Fruit fly (Drosophila melanogaster) whole organism, embryonic: Measurements from ENCODE around the gene CG32236.

Experiments used
- ATbp ChIP-seq: fragments of 200-800 bp; sonication (Bioruptor generic); optimal IDR thresholded peaks from 2 replicates; lab custom pipeline; 2017; ENCODE audit warnings: missing biosample characterization, mild to moderate bottlenecking, missing genetic modification characterization, missing genetic modification reagents
- Awh ChIP-seq: fragments of 200-800 bp; sonication (Bioruptor generic); IDR thresholded peaks from 2 replicates; pipeline ENCODE4, ENCODE4 v1.3.6; 2022; ENCODE audit warnings: missing biosample characterization, missing genetic modification characterization
- Bteb2 ChIP-seq: fragments of 200-800 bp; sonication (Bioruptor generic); optimal IDR thresholded peaks from 2 replicates; lab custom pipeline; 2016; ENCODE audit warnings: missing biosample characterization, missing genetic modification characterization
- CG10147 ChIP-seq: fragments of 200-800 bp; sonication (Bioruptor generic); optimal IDR thresholded peaks from 2 replicates; lab custom pipeline; 2019; ENCODE audit warnings: missing biosample characterization, mild to moderate bottlenecking, missing genetic modification characterization, moderate library complexity
- CG10267 ChIP-seq: fragments of 200-800 bp; sonication (Bioruptor generic); optimal IDR thresholded peaks from 2 replicates; lab custom pipeline; 2018; ENCODE audit warnings: missing biosample characterization, mild to moderate bottlenecking, missing genetic modification characterization, moderate library complexity
- CG10543 ChIP-seq: fragments of 200-800 bp; sonication (Bioruptor generic); optimal IDR thresholded peaks from 3 replicates; lab custom pipeline; 2017; ENCODE audit warnings: missing biosample characterization, mild to moderate bottlenecking, missing genetic modification characterization, moderate library complexity
- CG12391 ChIP-seq: fragments of 200-800 bp; sonication (Bioruptor generic); optimal IDR thresholded peaks from 3 replicates; lab custom pipeline; 2018; ENCODE audit warnings: missing biosample characterization, mild to moderate bottlenecking, missing genetic modification characterization, moderate library complexity
- CG12659 ChIP-seq: fragments of 200-800 bp; sonication (Bioruptor generic); optimal IDR thresholded peaks from 3 replicates; lab custom pipeline; 2017; ENCODE audit warnings: mild to moderate bottlenecking, missing biosample characterization, missing genetic modification reagents, missing genetic modification characterization
- CG13287 ChIP-seq: fragments of 200-800 bp; sonication (Bioruptor generic); IDR thresholded peaks from 2 replicates; pipeline ENCODE4 v1.3.6; 2022; ENCODE audit warnings: missing biosample characterization, missing genetic modification characterization; ENCODE audit not compliant: partially characterized antibody
- CG15479 ChIP-seq: fragments of 200-800 bp; sonication (Bioruptor generic); optimal IDR thresholded peaks from 3 replicates; lab custom pipeline; 2019; ENCODE audit warnings: missing biosample characterization, mild to moderate bottlenecking, missing genetic modification characterization, moderate library complexity
- CG15601 ChIP-seq: fragments of 200-800 bp; sonication (Bioruptor generic); optimal IDR thresholded peaks from 3 replicates; lab custom pipeline; 2019; ENCODE audit warnings: missing biosample characterization, mild to moderate bottlenecking, missing genetic modification characterization, moderate library complexity
- CG2712 ChIP-seq: fragments of 200-800 bp; optimal IDR thresholded peaks from 3 replicates; lab custom pipeline; 2019; ENCODE audit warnings: missing biosample characterization, mild to moderate bottlenecking, missing genetic modification characterization, moderate library complexity
- CG30403 ChIP-seq: fragments of 200-800 bp; sonication (Bioruptor generic); optimal IDR thresholded peaks from 3 replicates; lab custom pipeline; 2016; ENCODE audit warnings: missing biosample characterization, missing genetic modification characterization
- CG3163 ChIP-seq: fragments of 200-800 bp; sonication (Bioruptor generic); optimal IDR thresholded peaks from 3 replicates; lab custom pipeline; 2016; ENCODE audit warnings: missing biosample characterization, missing genetic modification characterization
- CG32532 ChIP-seq: fragments of 200-800 bp; sonication (Bioruptor generic); IDR thresholded peaks from 2 replicates; pipeline ENCODE4 v1.3.6; 2022; ENCODE audit warnings: missing biosample characterization, missing genetic modification characterization
- CG32767 ChIP-seq: fragments of 200-800 bp; sonication (Bioruptor generic); IDR thresholded peaks from 2 replicates; pipeline ENCODE4 v1.3.6; 2022; ENCODE audit warnings: missing biosample characterization, missing genetic modification characterization
- CG5953 ChIP-seq: fragments of 200-800 bp; sonication (Bioruptor generic); IDR thresholded peaks from 2 replicates; pipeline ENCODE4 v1.3.6; 2022; ENCODE audit warnings: missing biosample characterization, missing genetic modification characterization
- CG6854 ChIP-seq: fragments of 200-800 bp; sonication (Bioruptor generic); optimal IDR thresholded peaks from 3 replicates; lab custom pipeline; 2017; ENCODE audit warnings: missing biosample characterization, mild to moderate bottlenecking, missing genetic modification characterization
- Chrac-16 ChIP-seq: fragments of 200-800 bp; sonication (Bioruptor generic); optimal IDR thresholded peaks from 3 replicates; lab custom pipeline; 2016; ENCODE audit warnings: missing biosample characterization, missing genetic modification characterization
- D19A ChIP-seq: fragments of 200-800 bp; optimal IDR thresholded peaks from 3 replicates; lab custom pipeline; 2019; ENCODE audit warnings: missing biosample characterization, mild to moderate bottlenecking, missing genetic modification characterization, moderate library complexity
- Dek ChIP-seq: fragments of 200-800 bp; sonication (Bioruptor generic); optimal IDR thresholded peaks from 3 replicates; lab custom pipeline; 2019; ENCODE audit warnings: missing biosample characterization, mild to moderate bottlenecking, missing genetic modification characterization, moderate library complexity
- Drgx ChIP-seq: fragments of 200-800 bp; sonication (Bioruptor generic); IDR thresholded peaks from 2 replicates; pipeline ENCODE4 v1.3.6; 2022; ENCODE audit warnings: missing biosample characterization, missing genetic modification characterization
- MESR4 ChIP-seq: fragments of 200-800 bp; sonication (Bioruptor generic); optimal IDR thresholded peaks from 2 replicates; lab custom pipeline; 2018; ENCODE audit warnings: missing biosample characterization, mild to moderate bottlenecking, missing genetic modification characterization, moderate library complexity
- Myb ChIP-seq: fragments of 200-800 bp; sonication (Bioruptor generic); optimal IDR thresholded peaks from 2 replicates; lab custom pipeline; 2016; ENCODE audit warnings: missing biosample characterization, missing genetic modification characterization
- Neu2 ChIP-seq: fragments of 200-800 bp; sonication (Bioruptor generic); optimal IDR thresholded peaks from 3 replicates; lab custom pipeline; 2016; ENCODE audit warnings: missing biosample characterization, missing genetic modification characterization, borderline replicate concordance
- Sox100B ChIP-seq: fragments of 200-800 bp; sonication (Bioruptor generic); optimal IDR thresholded peaks from 3 replicates; lab custom pipeline; 2018; ENCODE audit warnings: missing biosample characterization, mild to moderate bottlenecking, missing genetic modification characterization
- Spps ChIP-seq: fragments of 200-800 bp; sonication (Bioruptor generic); optimal IDR thresholded peaks from 2 replicates; lab custom pipeline; 2018; ENCODE audit warnings: missing biosample characterization, mild to moderate bottlenecking, missing genetic modification characterization
- ato ChIP-seq: fragments of 200-800 bp; sonication (Bioruptor generic); IDR thresholded peaks from 2 replicates; pipeline ENCODE4 v1.3.6; 2022; ENCODE audit warnings: missing biosample characterization, missing genetic modification characterization; ENCODE audit not compliant: partially characterized antibody
- bcd ChIP-seq: fragments of 200-800 bp; sonication (Bioruptor generic); optimal IDR thresholded peaks from 2 replicates; lab custom pipeline; 2017; ENCODE audit warnings: missing biosample characterization, mild to moderate bottlenecking, missing genetic modification characterization
- cas ChIP-seq: fragments of 200-800 bp; sonication (Bioruptor generic); IDR thresholded peaks from 2 replicates; pipeline ENCODE4 v1.3.6; 2022; ENCODE audit warnings: missing biosample characterization, missing genetic modification characterization
- dimm ChIP-seq: fragments of 200-800 bp; sonication (Bioruptor generic); IDR thresholded peaks from 2 replicates; pipeline ENCODE4 v1.3.6; 2022; ENCODE audit warnings: missing biosample characterization, missing genetic modification characterization
- dysf ChIP-seq: fragments of 200-800 bp; sonication (Bioruptor generic); IDR thresholded peaks from 3 replicates; pipeline ENCODE4 v1.3.6; 2022; ENCODE audit warnings: missing biosample characterization, missing genetic modification characterization
- ewg ChIP-seq: fragments of 200-800 bp; sonication (Bioruptor generic); optimal IDR thresholded peaks from 3 replicates; lab custom pipeline; 2017; ENCODE audit warnings: mild to moderate bottlenecking, missing biosample characterization, missing genetic modification reagents, missing genetic modification characterization
- eyg ChIP-seq: fragments of 200-800 bp; sonication (Bioruptor generic); optimal IDR thresholded peaks from 3 replicates; lab custom pipeline; 2016; ENCODE audit warnings: missing biosample characterization, missing genetic modification characterization
- fd102C ChIP-seq: fragments of 200-800 bp; sonication (Bioruptor generic); optimal IDR thresholded peaks from 2 replicates; lab custom pipeline; 2018; ENCODE audit warnings: missing biosample characterization, mild to moderate bottlenecking, missing genetic modification characterization, moderate library complexity
- gem ChIP-seq: fragments of 200-800 bp; sonication (Bioruptor generic); optimal IDR thresholded peaks from 2 replicates; lab custom pipeline; 2019; ENCODE audit warnings: missing biosample characterization, mild to moderate bottlenecking, missing genetic modification characterization, moderate library complexity
- grn ChIP-seq: fragments of 200-800 bp; sonication (Bioruptor generic); optimal IDR thresholded peaks from 3 replicates; lab custom pipeline; 2017; ENCODE audit warnings: missing biosample characterization, missing genetic modification characterization
- gsb-n ChIP-seq: fragments of 200-800 bp; sonication (Bioruptor generic); optimal IDR thresholded peaks from 3 replicates; lab custom pipeline; 2018; ENCODE audit warnings: missing biosample characterization, mild to moderate bottlenecking, missing genetic modification characterization
- gt ChIP-seq: fragments of 200-800 bp; sonication (Bioruptor generic); IDR thresholded peaks from 2 replicates; pipeline ENCODE4 v1.3.6; 2022; ENCODE audit warnings: missing biosample characterization, missing genetic modification characterization
- jing ChIP-seq: fragments of 200-800 bp; sonication (Bioruptor generic); optimal IDR thresholded peaks from 2 replicates; lab custom pipeline; 2018; ENCODE audit warnings: missing biosample characterization, mild to moderate bottlenecking, missing genetic modification characterization
- luna ChIP-seq: fragments of 200-800 bp; sonication (Bioruptor generic); optimal IDR thresholded peaks from 2 replicates; lab custom pipeline; 2016; ENCODE audit warnings: missing biosample characterization, missing genetic modification characterization
- pan ChIP-seq, 4 experiments: fragments of >200 bp in 3 of 4; fragments of 200-800 bp in 1 of 4; sonication (Bioruptor generic) in 1 of 4; optimal IDR thresholded peaks in 3 of 4; IDR thresholded peaks in 1 of 4; 2 replicates each; pipeline versions ENCODE4 v1.3.6 to Lab custom; 2017 to 2022; ENCODE audit warnings: missing biosample characterization in 2 of 4, missing genetic modification characterization in 2 of 4, mixed read lengths in 1 of 4
- psq ChIP-seq: fragments of 200-800 bp; sonication (Bioruptor generic); optimal IDR thresholded peaks from 2 replicates; lab custom pipeline; 2017; ENCODE audit warnings: missing biosample characterization, missing genetic modification characterization
- salm ChIP-seq: fragments of 200-800 bp; sonication (Bioruptor generic); optimal IDR thresholded peaks from 2 replicates; lab custom pipeline; 2018; ENCODE audit warnings: missing biosample characterization, mild to moderate bottlenecking, missing genetic modification characterization
- sr ChIP-seq: fragments of 200-800 bp; sonication (Bioruptor generic); IDR thresholded peaks from 3 replicates; pipeline ENCODE4 v1.3.6; 2022; ENCODE audit warnings: missing biosample characterization, missing genetic modification characterization
- tll ChIP-seq, 2 experiments: fragments of 200-800 bp in 1 of 2; fragments of >200 bp in 1 of 2; sonication (Bioruptor generic) in 1 of 2; optimal IDR thresholded peaks; 2 replicates each; lab custom pipeline; 2017 to 2019; ENCODE audit warnings: missing biosample characterization in 2 of 2, missing genetic modification characterization in 2 of 2, mild to moderate bottlenecking in 1 of 2, moderate library complexity in 1 of 2
- tna ChIP-seq: fragments of 200-800 bp; sonication (Bioruptor generic); IDR thresholded peaks from 2 replicates; pipeline ENCODE4 v1.3.6; 2022; ENCODE audit warnings: missing biosample characterization, missing genetic modification characterization; ENCODE audit not compliant: partially characterized antibody
- toy ChIP-seq: fragments of 200-800 bp; sonication (Bioruptor generic); IDR thresholded peaks from 2 replicates; pipeline ENCODE4 v1.3.6; 2022; ENCODE audit warnings: missing biosample characterization, missing genetic modification characterization
- trem ChIP-seq: fragments of 200-800 bp; optimal IDR thresholded peaks from 3 replicates; lab custom pipeline; 2019; ENCODE audit warnings: missing biosample characterization, mild to moderate bottlenecking, missing genetic modification characterization, moderate library complexity
- zfh1 ChIP-seq: fragments of 200-800 bp; sonication (Bioruptor generic); IDR thresholded peaks from 3 replicates; pipeline ENCODE4 v1.3.6; 2022; ENCODE audit warnings: missing biosample characterization, missing genetic modification characterization

Gene CG32236

DNA sequence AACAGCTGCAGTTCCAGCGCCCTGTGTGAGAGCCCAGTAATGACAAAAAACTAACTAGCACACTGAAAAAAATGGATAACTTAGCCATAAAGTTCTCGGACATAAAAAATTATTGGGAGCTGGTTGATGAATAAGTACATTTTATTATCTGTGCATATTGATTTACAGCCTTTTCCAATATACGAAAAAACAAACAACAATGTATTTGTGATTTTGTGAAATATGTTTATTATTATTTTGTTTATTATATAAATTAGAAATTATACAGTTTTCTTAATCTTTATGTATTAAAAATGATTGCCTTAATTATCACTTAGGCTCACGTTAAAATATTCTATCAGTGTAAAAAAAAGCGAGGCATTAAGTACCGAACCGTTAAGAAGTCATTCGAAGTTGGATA lies 24.6 kb upstream of the CG32236 start (continued):
- TF ChIP-seq Drgx (GFP tag; lab: Robert Waterston, UW) (peak; percentile 38), CG13287 (no peak), jing (GFP tag; lab: Kevin White, UChicago) (no peak), CG10543 (GFP tag; lab: Kevin White, UChicago) (no peak), CG15601 (tag; lab: Kevin White, UChicago) (peak; percentile 45), CG10147 (GFP tag; lab: Kevin White, UChicago) (peak; percentile 5), CG10267 (tag; lab: Kevin White, UChicago) (peak; percentile 48), MESR4 (GFP tag; lab: Kevin White, UChicago) (no peak), gt (GFP tag; lab: Robert Waterston, UW) (no peak), dimm (GFP tag; lab: Robert Waterston, UW) (no peak), CG12391 (tag; lab: Kevin White, UChicago) (peak; percentile 32), ewg (peak; percentile 23), pan (optimal IDR thresholded peaks at IDR 0.05; lab: Kevin White, UChicago) (no peak), pan (GFP tag; optimal IDR thresholded peaks at IDR 0.05 in 1 of 2, IDR thresholded peaks at IDR 0.05 in 1 of 2) (no peak), Spps (tag; lab: Kevin White, UChicago) (peak; percentile 15), CG30403 (GFP tag; lab: Kevin White, UChicago) (peak; percentile 27), zfh1 (no peak), grn (no peak), gsb-n (peak; percentile 12), bcd (peak; percentile 26), CG12659 (GFP tag; lab: Kevin White, UChicago) (peak; percentile 6), CG32532 (GFP tag; lab: Robert Waterston, UW) (no peak), eyg (GFP tag; lab: Kevin White, UChicago) (no peak), tll (GFP tag; optimal IDR thresholded peaks at IDR 0.05; lab: Kevin White, UChicago) (no peak), sr (GFP tag; lab: Robert Waterston, UW) (no peak), Chrac-16 (GFP tag; lab: Kevin White, UChicago) (no peak), psq (GFP tag; lab: Kevin White, UChicago) (no peak), luna (GFP tag; lab: Kevin White, UChicago) (no peak), ATbp (GFP tag; lab: Kevin White, UChicago) (peak; percentile 36), tna (GFP tag; lab: Robert Waterston, UW) (no peak), Neu2 (GFP tag; lab: Kevin White, UChicago) (no peak), salm (tag; lab: Kevin White, UChicago) (no peak), dysf (GFP tag; lab: Robert Waterston, UW) (no peak), Dek (tag; lab: Kevin White, UChicago) (no peak), CG2712 (tag; lab: Kevin White, UChicago) (peak; percentile 66), Bteb2 (GFP tag; lab: Kevin White, UChicago) (no peak), Myb (no peak), Awh (no peak), cas (GFP tag; lab: Robert Waterston, UW) (no peak), CG5953 (GFP tag; lab: Robert Waterston, UW) (no peak), CG15479 (GFP tag; lab: Kevin White, UChicago) (no peak), CG32767 (GFP tag; lab: Robert Waterston, UW) (no peak), Sox100B (GFP tag; lab: Kevin White, UChicago) (peak; percentile 31), CG6854 (GFP tag; lab: Kevin White, UChicago) (no peak), D19A (tag; lab: Kevin White, UChicago) (peak; percentile 27), ato (GFP tag; lab: Robert Waterston, UW) (no peak), fd102C (GFP tag; lab: Kevin White, UChicago) (no peak), gem (tag; lab: Kevin White, UChicago) (peak; percentile 70), trem (peak; percentile 45), toy (no peak), CG3163 (no peak)
